Worm (Caenorhabditis elegans): ENCODE results near the gene Y54G2A.37.

The Y54G2A.37 gene

ce11 chrIV:2820408-2820807 lies at the start of gene Y54G2A.37:
Gene Y54G2A.37, plus strand, starts transcription at chrIV:2820708.
- no peak for TF ChIP-seq ceh-13 (GFP tag; optimal IDR thresholded peaks at IDR 0.05)
- no peak for TF ChIP-seq ama-1 (optimal IDR thresholded peaks at IDR 0.05)
- TF ChIP-seq tbx-11 (GFP tag; IDR thresholded peaks at IDR 0.05), result no peak
- TF ChIP-seq aly-1 (tag; optimal IDR thresholded peaks at IDR 0.05), result no peak
- TF ChIP-seq pes-1 (GFP tag; IDR thresholded peaks at IDR 0.05), result no peak
- no peak for TF ChIP-seq ceh-36 (tag; optimal IDR thresholded peaks at IDR 0.05)
- no peak for TF ChIP-seq hmg-4 (GFP tag; optimal IDR thresholded peaks at IDR 0.05)
- no peak for TF ChIP-seq flt-1 (GFP tag; IDR thresholded peaks at IDR 0.05)
- TF ChIP-seq hnd-1 (tag; optimal IDR thresholded peaks at IDR 0.05), result no peak
- no peak for TF ChIP-seq hmbx-1 (tag; optimal IDR thresholded peaks at IDR 0.05)

- no peak for TF ChIP-seq scrt-1 (GFP tag; IDR thresholded peaks at IDR 0.05)
- no peak for TF ChIP-seq B0310.2 (tag; optimal IDR thresholded peaks at IDR 0.05)
- no peak for TF ChIP-seq ceh-36 (tag; optimal IDR thresholded peaks at IDR 0.05)
- no peak for TF ChIP-seq ama-1 (optimal IDR thresholded peaks at IDR 0.05)
Measured at ce11 chrIV:2770835-2771234, 49.7 kb upstream of the Y54G2A.37 start.

ce11 chrIV:2771692-2772091 lies 48.8 kb upstream of the Y54G2A.37 start, which contains the start of gene Y54G2A.11:
Gene Y54G2A.11, minus strand, starts transcription at chrIV:2771792.
- TF ChIP-seq ceh-36 (tag; optimal IDR thresholded peaks at IDR 0.05) (no peak), ceh-13 (GFP tag; optimal IDR thresholded peaks at IDR 0.05) (no peak), hmbx-1 (tag; optimal IDR thresholded peaks at IDR 0.05) (no peak), tbx-37 (GFP tag; conservative IDR thresholded peaks at IDR 0.05) (no peak), F13C5.2 (tag; optimal IDR thresholded peaks at IDR 0.05) (no peak), B0310.2 (tag; optimal IDR thresholded peaks at IDR 0.05) (no peak), tbx-11 (GFP tag; IDR thresholded peaks at IDR 0.05) (no peak), pes-1 (GFP tag; IDR thresholded peaks at IDR 0.05) (no peak), hnd-1 (tag; optimal IDR thresholded peaks at IDR 0.05) (no peak), aly-1 (tag; optimal IDR thresholded peaks at IDR 0.05) (no peak), ama-1 (optimal IDR thresholded peaks at IDR 0.05) (no peak), ets-7 (tag; optimal IDR thresholded peaks at IDR 0.05) (no peak), flt-1 (GFP tag; IDR thresholded peaks at IDR 0.05) (no peak)

ce11 chrIV:2772209-2772851 lies 48.2 kb upstream of the Y54G2A.37 start:
- TF ChIP-seq aly-1 (tag; optimal IDR thresholded peaks at IDR 0.05) (no peak), ceh-36 (tag; optimal IDR thresholded peaks at IDR 0.05) (no peak), sea-1 (GFP tag; conservative IDR thresholded peaks at IDR 0.05) (no peak), F13C5.2 (tag; optimal IDR thresholded peaks at IDR 0.05) (no peak), ets-7 (tag; optimal IDR thresholded peaks at IDR 0.05) (no peak), hmg-4 (GFP tag; optimal IDR thresholded peaks at IDR 0.05) (no peak), tbx-37 (GFP tag; conservative IDR thresholded peaks at IDR 0.05) (no peak), pes-1 (GFP tag; IDR thresholded peaks at IDR 0.05) (no peak), tra-4 (tag; optimal IDR thresholded peaks at IDR 0.05) (no peak), hmbx-1 (tag; optimal IDR thresholded peaks at IDR 0.05) (no peak), flt-1 (GFP tag; IDR thresholded peaks at IDR 0.05) (no peak)

ce11 chrIV:2773382-2773979 lies 47.0 kb upstream of the Y54G2A.37 start:
- TF ChIP-seq tbx-11 (GFP tag; IDR thresholded peaks at IDR 0.05) (no peak), F13C5.2 (tag; optimal IDR thresholded peaks at IDR 0.05) (no peak), tbx-37 (GFP tag; conservative IDR thresholded peaks at IDR 0.05) (no peak), hnd-1 (tag; optimal IDR thresholded peaks at IDR 0.05) (no peak), sea-1 (GFP tag; conservative IDR thresholded peaks at IDR 0.05) (no peak), ama-1 (optimal IDR thresholded peaks at IDR 0.05) (no peak), hmg-4 (GFP tag; optimal IDR thresholded peaks at IDR 0.05) (no peak), scrt-1 (GFP tag; IDR thresholded peaks at IDR 0.05) (no peak), aly-1 (tag; optimal IDR thresholded peaks at IDR 0.05) (no peak), B0310.2 (tag; optimal IDR thresholded peaks at IDR 0.05) (no peak), flt-1 (GFP tag; IDR thresholded peaks at IDR 0.05) (no peak), hmbx-1 (tag; optimal IDR thresholded peaks at IDR 0.05) (no peak)

- no peak for TF ChIP-seq aly-1 (tag; optimal IDR thresholded peaks at IDR 0.05)
- no peak for TF ChIP-seq F13C5.2 (tag; optimal IDR thresholded peaks at IDR 0.05)
- TF ChIP-seq ceh-36 (tag; optimal IDR thresholded peaks at IDR 0.05), result no peak
- no peak for TF ChIP-seq flt-1 (GFP tag; IDR thresholded peaks at IDR 0.05)
- no peak for TF ChIP-seq hmbx-1 (tag; optimal IDR thresholded peaks at IDR 0.05)
- no peak for TF ChIP-seq ama-1 (optimal IDR thresholded peaks at IDR 0.05)
- no peak for TF ChIP-seq scrt-1 (GFP tag; IDR thresholded peaks at IDR 0.05)
- no peak for TF ChIP-seq hnd-1 (tag; optimal IDR thresholded peaks at IDR 0.05)
- TF ChIP-seq tbx-37 (GFP tag; conservative IDR thresholded peaks at IDR 0.05), result no peak
Measured at ce11 chrIV:2774500-2774899, 46.0 kb upstream of the Y54G2A.37 start.

- no peak for TF ChIP-seq pes-1 (GFP tag; IDR thresholded peaks at IDR 0.05)
- no peak for TF ChIP-seq sea-1 (GFP tag; conservative IDR thresholded peaks at IDR 0.05)
- TF ChIP-seq scrt-1 (GFP tag; IDR thresholded peaks at IDR 0.05), result no peak
- no peak for TF ChIP-seq tra-4 (tag; optimal IDR thresholded peaks at IDR 0.05)
- no peak for TF ChIP-seq aly-1 (tag; optimal IDR thresholded peaks at IDR 0.05)
- TF ChIP-seq ceh-13 (GFP tag; optimal IDR thresholded peaks at IDR 0.05), result no peak
- TF ChIP-seq flt-1 (GFP tag; IDR thresholded peaks at IDR 0.05), result no peak
- no peak for TF ChIP-seq hmbx-1 (tag; optimal IDR thresholded peaks at IDR 0.05)
- TF ChIP-seq ama-1 (optimal IDR thresholded peaks at IDR 0.05), result no peak
- no peak for TF ChIP-seq hmg-4 (GFP tag; optimal IDR thresholded peaks at IDR 0.05)
- no peak for TF ChIP-seq F13C5.2 (tag; optimal IDR thresholded peaks at IDR 0.05)
- TF ChIP-seq ets-7 (tag; optimal IDR thresholded peaks at IDR 0.05), result no peak
Measured at ce11 chrIV:2775992-2776630, 44.4 kb upstream of the Y54G2A.37 start.

All from whole organism, early embryonic.